Fruit fly (Drosophila melanogaster) whole organism, pupa: ENCODE data around the gene Rad9.

Source experiments
- CG10348 ChIP-seq: fragments of 200-800 bp; sonication (Bioruptor generic); IDR thresholded peaks from 2 replicates; pipeline ENCODE4 v1.3.6; 2022; ENCODE audit warnings: missing biosample characterization, missing genetic modification characterization
- CG12605 ChIP-seq: fragments of 200-800 bp; sonication (Bioruptor generic); IDR thresholded peaks from 2 replicates; pipeline ENCODE4 v1.3.6; 2022; ENCODE audit warnings: missing biosample characterization, missing genetic modification characterization
- CG13204 ChIP-seq: fragments of 200-800 bp; sonication (Bioruptor generic); optimal IDR thresholded peaks from 2 replicates; lab custom pipeline; 2018; ENCODE audit warnings: missing biosample characterization, mild to moderate bottlenecking, missing genetic modification characterization, moderate library complexity
- CG14655 ChIP-seq: fragments of 200-800 bp; sonication (Bioruptor generic); optimal IDR thresholded peaks from 3 replicates; lab custom pipeline; 2017; ENCODE audit warnings: mild to moderate bottlenecking, missing biosample characterization, missing genetic modification reagents, missing genetic modification characterization
- CG15710 ChIP-seq: fragments of 200-800 bp; sonication (Bioruptor generic); optimal IDR thresholded peaks from 2 replicates; lab custom pipeline; 2018; ENCODE audit warnings: missing biosample characterization, mild to moderate bottlenecking, missing genetic modification characterization, moderate library complexity
- CG17806 ChIP-seq: fragments of 200-800 bp; sonication (Bioruptor generic); optimal IDR thresholded peaks from 2 replicates; lab custom pipeline; 2018; ENCODE audit warnings: missing biosample characterization, mild to moderate bottlenecking, missing genetic modification characterization, moderate library complexity
- CG32121 ChIP-seq: fragments of 200-800 bp; sonication (Bioruptor generic); IDR thresholded peaks from 2 replicates; pipeline ENCODE4 v1.3.6; 2022; ENCODE audit warnings: missing biosample characterization, missing genetic modification characterization
- CG34367 ChIP-seq: fragments of 200-800 bp; sonication (Bioruptor generic); optimal IDR thresholded peaks from 2 replicates; lab custom pipeline; 2018; ENCODE audit warnings: missing biosample characterization, mild to moderate bottlenecking, missing genetic modification characterization
- CG4496 ChIP-seq: fragments of 200-800 bp; sonication (Bioruptor generic); IDR thresholded peaks from 3 replicates; pipeline ENCODE4 v1.3.6; 2022; ENCODE audit warnings: missing biosample characterization, missing genetic modification characterization
- CG8159 ChIP-seq: fragments of 200-800 bp; sonication (Bioruptor generic); optimal IDR thresholded peaks from 3 replicates; lab custom pipeline; 2018; ENCODE audit warnings: missing biosample characterization, mild to moderate bottlenecking, missing genetic modification characterization, moderate library complexity
- CG8301 ChIP-seq: fragments of 200-800 bp; sonication (Bioruptor generic); optimal IDR thresholded peaks from 2 replicates; lab custom pipeline; 2018; ENCODE audit warnings: missing biosample characterization, mild to moderate bottlenecking, missing genetic modification characterization
- CG9948 ChIP-seq: fragments of 200-800 bp; sonication (Bioruptor generic); optimal IDR thresholded peaks from 2 replicates; lab custom pipeline; 2018; ENCODE audit warnings: missing biosample characterization, mild to moderate bottlenecking, missing genetic modification characterization, moderate library complexity
- D1 ChIP-seq: fragments of 200-800 bp; sonication (Bioruptor generic); optimal IDR thresholded peaks from 2 replicates; lab custom pipeline; 2018; ENCODE audit warnings: missing biosample characterization, mild to moderate bottlenecking, missing genetic modification characterization, moderate library complexity
- EcR ChIP-seq: fragments of 200-800 bp; sonication (Bioruptor generic); optimal IDR thresholded peaks from 3 replicates; lab custom pipeline; 2019; ENCODE audit warnings: missing biosample characterization, missing genetic modification characterization, mild to moderate bottlenecking, moderate library complexity, missing genetic modification reagents
- Ets98B ChIP-seq: fragments of 200-800 bp; sonication (Bioruptor generic); IDR thresholded peaks from 2 replicates; pipeline ENCODE4 v1.3.6; 2022; ENCODE audit warnings: missing biosample characterization, missing genetic modification characterization
- Pif1A ChIP-seq: fragments of 200-800 bp; sonication (Bioruptor generic); optimal IDR thresholded peaks from 3 replicates; lab custom pipeline; 2016; ENCODE audit warnings: missing biosample characterization, missing genetic modification characterization
- Pif1B ChIP-seq: fragments of 200-800 bp; sonication (Bioruptor generic); optimal IDR thresholded peaks from 3 replicates; lab custom pipeline; 2016; ENCODE audit warnings: missing biosample characterization, missing genetic modification characterization
- Snoo ChIP-seq: fragments of 200-800 bp; sonication (Bioruptor generic); optimal IDR thresholded peaks from 3 replicates; lab custom pipeline; 2017; ENCODE audit warnings: missing biosample characterization, mild to moderate bottlenecking, missing genetic modification characterization, inconsistent platforms
- fd96Ca ChIP-seq: fragments of 200-800 bp; sonication (Bioruptor generic); IDR thresholded peaks from 3 replicates; pipeline ENCODE4 v1.3.6; 2022; ENCODE audit warnings: missing biosample characterization, missing genetic modification characterization
- gl ChIP-seq: fragments of 200-800 bp; sonication (Bioruptor generic); optimal IDR thresholded peaks from 2 replicates; lab custom pipeline; 2018; ENCODE audit warnings: missing biosample characterization, mild to moderate bottlenecking, missing genetic modification characterization
- rn ChIP-seq: fragments of 200-800 bp; sonication (Bioruptor generic); IDR thresholded peaks from 2 replicates; pipeline ENCODE4 v1.3.6; 2022; ENCODE audit warnings: missing biosample characterization, missing genetic modification characterization

Rad9 gene

dm6 chr3L:18865447-18866367 is 6.6 kb downstream of the Rad9 start, which contains the start of gene CG14074:
TSS of gene CG14074 (plus strand) at chr3L:18866225.
- TF ChIP-seq CG9948 (tag; lab: Kevin White, UChicago) (no peak), rn (GFP tag; lab: Robert Waterston, UW) (no peak), CG13204 (GFP tag; lab: Kevin White, UChicago) (no peak), CG12605 (GFP tag; lab: Robert Waterston, UW) (no peak), Pif1A (GFP tag; lab: Kevin White, UChicago) (no peak), Pif1B (GFP tag; lab: Kevin White, UChicago) (no peak), Snoo (tag; lab: Kevin White, UChicago) (no peak), fd96Ca (GFP tag; lab: Robert Waterston, UW) (no peak), CG17806 (tag; lab: Kevin White, UChicago) (no peak), CG34367 (tag; lab: Kevin White, UChicago) (no peak), gl (tag; lab: Kevin White, UChicago) (no peak)
- TF ChIP-seq, all 21 proteins: peak for 0

- TF ChIP-seq CG12605 (GFP tag; lab: Robert Waterston, UW), result no peak
- no peak for TF ChIP-seq CG17806 (tag; lab: Kevin White, UChicago)
- no peak for TF ChIP-seq CG10348 (GFP tag; lab: Robert Waterston, UW)
- TF ChIP-seq D1 (tag; lab: Kevin White, UChicago), result no peak
- no peak for TF ChIP-seq CG4496
- TF ChIP-seq CG14655 (GFP tag; lab: Kevin White, UChicago), result no peak
- TF ChIP-seq CG8301 (tag; lab: Kevin White, UChicago), result no peak
- TF ChIP-seq CG34367 (tag; lab: Kevin White, UChicago), result no peak
- TF ChIP-seq EcR (GFP tag; lab: Kevin White, UChicago), result no peak
- no peak for TF ChIP-seq CG32121
- no peak for TF ChIP-seq fd96Ca (GFP tag; lab: Robert Waterston, UW)
- TF ChIP-seq CG9948 (tag; lab: Kevin White, UChicago), result no peak
- TF ChIP-seq rn (GFP tag; lab: Robert Waterston, UW), result no peak
- TF ChIP-seq CG13204 (GFP tag; lab: Kevin White, UChicago), result no peak
- no peak for TF ChIP-seq Snoo (tag; lab: Kevin White, UChicago)
Measured at dm6 chr3L:18863327-18863726, 9.0 kb downstream of the Rad9 start, which contains the start of gene CG6865. TSS of gene CG6865 (plus strand) at chr3L:18863647.

- no peak for TF ChIP-seq CG12605 (GFP tag; lab: Robert Waterston, UW)
- TF ChIP-seq Pif1A (GFP tag; lab: Kevin White, UChicago), result no peak
- TF ChIP-seq CG8159 (tag; lab: Kevin White, UChicago), result no peak
- TF ChIP-seq Snoo (tag; lab: Kevin White, UChicago), result no peak
- no peak for TF ChIP-seq D1 (tag; lab: Kevin White, UChicago)
- TF ChIP-seq gl (tag; lab: Kevin White, UChicago), result no peak
- TF ChIP-seq CG9948 (tag; lab: Kevin White, UChicago), result no peak
- TF ChIP-seq fd96Ca (GFP tag; lab: Robert Waterston, UW), result no peak
- TF ChIP-seq rn (GFP tag; lab: Robert Waterston, UW), result no peak
- TF ChIP-seq CG15710 (tag; lab: Kevin White, UChicago), result no peak
- no peak for TF ChIP-seq Ets98B (GFP tag; lab: Robert Waterston, UW)
- no peak for TF ChIP-seq CG13204 (GFP tag; lab: Kevin White, UChicago)
- no peak for TF ChIP-seq EcR (GFP tag; lab: Kevin White, UChicago)
- TF ChIP-seq CG8301 (tag; lab: Kevin White, UChicago), result no peak
- TF ChIP-seq Pif1B (GFP tag; lab: Kevin White, UChicago), result no peak
Measured at dm6 chr3L:18861893-18862292, 10.5 kb downstream of the Rad9 start.

- TF ChIP-seq Pif1B (GFP tag; lab: Kevin White, UChicago) (no peak), CG34367 (tag; lab: Kevin White, UChicago) (no peak), Pif1A (GFP tag; lab: Kevin White, UChicago) (no peak), CG4496 (no peak), fd96Ca (GFP tag; lab: Robert Waterston, UW) (no peak), CG8301 (tag; lab: Kevin White, UChicago) (no peak), CG13204 (GFP tag; lab: Kevin White, UChicago) (no peak), CG12605 (GFP tag; lab: Robert Waterston, UW) (no peak), EcR (GFP tag; lab: Kevin White, UChicago) (no peak), CG17806 (tag; lab: Kevin White, UChicago) (no peak), CG15710 (tag; lab: Kevin White, UChicago) (no peak), gl (tag; lab: Kevin White, UChicago) (no peak), CG10348 (GFP tag; lab: Robert Waterston, UW) (no peak), rn (GFP tag; lab: Robert Waterston, UW) (no peak), CG14655 (GFP tag; lab: Kevin White, UChicago) (no peak), CG9948 (tag; lab: Kevin White, UChicago) (no peak), Ets98B (GFP tag; lab: Robert Waterston, UW) (no peak), CG8159 (tag; lab: Kevin White, UChicago) (no peak), CG32121 (no peak), D1 (tag; lab: Kevin White, UChicago) (no peak)
Measured at dm6 chr3L:18860467-18860866, 11.9 kb downstream of the Rad9 start.

dm6 chr3L:18854412-18854811 is 17.9 kb downstream of the Rad9 start:
- no peak for TF ChIP-seq CG34367 (tag; lab: Kevin White, UChicago)
- TF ChIP-seq fd96Ca (GFP tag; lab: Robert Waterston, UW), result no peak
- TF ChIP-seq CG12605 (GFP tag; lab: Robert Waterston, UW), result no peak
- TF ChIP-seq CG15710 (tag; lab: Kevin White, UChicago), result no peak
